Fruit fly (Drosophila melanogaster) S2 (cell line): ENCODE results near the gene CG14434.

Source experiments
- CG8478 ChIP-seq: fragments of >200 bp; optimal IDR thresholded peaks from 2 replicates; lab custom pipeline; 2018
- CTCF ChIP-seq, 2 experiments: fragments of >200 bp; optimal IDR thresholded peaks; 2 replicates each; lab custom pipeline; 2018

DNA sequence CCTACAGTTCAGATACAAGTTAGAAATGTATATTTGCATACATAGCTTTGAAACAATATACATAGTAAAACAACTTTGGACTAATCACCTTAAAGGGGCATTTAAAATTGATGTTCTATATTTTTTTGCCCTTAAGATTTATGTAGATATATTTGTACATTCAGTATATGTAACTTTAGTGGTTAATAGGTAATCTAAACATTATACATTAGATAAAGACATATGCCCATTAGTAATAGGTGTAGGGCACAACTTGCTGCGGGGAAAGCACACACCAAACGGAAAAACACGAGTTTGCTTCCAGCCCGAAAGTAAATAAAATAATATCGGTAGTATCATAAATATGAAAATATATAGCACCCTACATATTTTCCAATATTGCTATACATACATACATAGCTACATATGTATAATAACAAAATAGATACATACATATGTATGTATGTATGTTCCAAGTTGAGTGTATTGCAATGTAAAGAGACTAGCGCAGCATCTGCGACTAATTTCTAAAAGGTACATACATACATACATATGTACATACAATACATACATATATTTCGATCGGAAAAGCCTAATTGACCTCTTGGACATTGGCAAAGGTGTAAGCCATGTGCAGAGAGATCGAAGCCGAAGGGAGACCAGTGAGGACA is 3.6 kb downstream of the CG14434 start, which contains the start of gene CG43736:
- TF ChIP-seq CG8478 (lab: Kevin White, UChicago) (no peak), CTCF (optimal IDR thresholded peaks at IDR 0.05; lab: Kevin White, UChicago) (no peak)
